Worm (Caenorhabditis elegans): ENCODE data around the gene R08D7.4.

ce11 chrIII:8973826-8974225, 2.1 kb downstream of the R08D7.4 start, which contains the start of gene R08D7.5:
- no peak for TF ChIP-seq lsy-2 (tag; optimal IDR thresholded peaks at IDR 0.05)
- no peak for TF ChIP-seq nhr-12 (tag; optimal IDR thresholded peaks at IDR 0.05)
- TF ChIP-seq ama-1 (optimal IDR thresholded peaks at IDR 0.05), result no peak
- no peak for TF ChIP-seq elt-3 (tag; optimal IDR thresholded peaks at IDR 0.05)
- TF ChIP-seq lin-13 (GFP tag; optimal IDR thresholded peaks at IDR 0.05), result no peak
- no peak for TF ChIP-seq ZK546.5 (tag; optimal IDR thresholded peaks at IDR 0.05)
- TF ChIP-seq fos-1 (tag; optimal IDR thresholded peaks at IDR 0.05), result no peak
- no peak for TF ChIP-seq unc-39 (tag; optimal IDR thresholded peaks at IDR 0.05)
- TF ChIP-seq nhr-237 (tag; optimal IDR thresholded peaks at IDR 0.05), result no peak
